Fruit fly (Drosophila melanogaster) whole organism, embryonic: ENCODE data around the gene Rab3-GAP.

Experiments
- Atf3 ChIP-seq: fragments of 200-800 bp; sonication (Bioruptor generic); optimal IDR thresholded peaks from 3 replicates; lab custom pipeline; 2016; ENCODE audit warnings: missing biosample characterization, missing genetic modification characterization
- BEAF-32 ChIP-seq: fragments of 200-800 bp; sonication (Bioruptor generic); optimal IDR thresholded peaks from 3 replicates; lab custom pipeline; 2017; ENCODE audit warnings: missing biosample characterization, missing genetic modification characterization, mild to moderate bottlenecking, moderate library complexity, missing genetic modification reagents
- Bteb2 ChIP-seq: fragments of 200-800 bp; sonication (Bioruptor generic); optimal IDR thresholded peaks from 2 replicates; lab custom pipeline; 2016; ENCODE audit warnings: missing biosample characterization, missing genetic modification characterization
- CG1024 ChIP-seq: fragments of 200-800 bp; sonication (Bioruptor generic); IDR thresholded peaks from 2 replicates; pipeline ENCODE4 v1.3.6; 2022; ENCODE audit warnings: missing biosample characterization, missing genetic modification characterization
- CG12659 ChIP-seq: fragments of 200-800 bp; sonication (Bioruptor generic); optimal IDR thresholded peaks from 3 replicates; lab custom pipeline; 2017; ENCODE audit warnings: mild to moderate bottlenecking, missing biosample characterization, missing genetic modification reagents, missing genetic modification characterization
- CG14014 ChIP-seq: fragments of 200-800 bp; sonication (Bioruptor generic); IDR thresholded peaks from 2 replicates; pipeline ENCODE4 v1.3.6; 2022; ENCODE audit warnings: missing biosample characterization, missing genetic modification characterization
- CG14050 ChIP-seq: fragments of 200-800 bp; sonication (Bioruptor generic); IDR thresholded peaks from 3 replicates; pipeline ENCODE4 v1.3.6; 2022; ENCODE audit warnings: missing biosample characterization, missing genetic modification characterization
- CG14667 ChIP-seq: fragments of 200-800 bp; sonication (Bioruptor generic); IDR thresholded peaks from 2 replicates; pipeline ENCODE4 v1.3.6; 2022; ENCODE audit warnings: missing biosample characterization, missing genetic modification characterization
- CG15479 ChIP-seq: fragments of 200-800 bp; sonication (Bioruptor generic); optimal IDR thresholded peaks from 3 replicates; lab custom pipeline; 2019; ENCODE audit warnings: missing biosample characterization, mild to moderate bottlenecking, missing genetic modification characterization, moderate library complexity
- CG16813 ChIP-seq: fragments of 200-800 bp; sonication (Bioruptor generic); IDR thresholded peaks from 3 replicates; pipeline ENCODE4 v1.3.6; 2022; ENCODE audit warnings: missing biosample characterization, missing genetic modification characterization; ENCODE audit not compliant: partially characterized antibody
- CG17612 ChIP-seq: fragments of 200-800 bp; sonication (Bioruptor generic); IDR thresholded peaks from 2 replicates; pipeline ENCODE4 v1.3.6; 2022; ENCODE audit warnings: missing biosample characterization, missing genetic modification characterization
- CG18599 ChIP-seq: fragments of 200-800 bp; sonication (Bioruptor generic); optimal IDR thresholded peaks from 3 replicates; lab custom pipeline; 2017; ENCODE audit warnings: missing biosample characterization, missing genetic modification characterization, mild to moderate bottlenecking, moderate library complexity, missing genetic modification reagents
- CG2116 ChIP-seq: fragments of 200-800 bp; sonication (Bioruptor generic); optimal IDR thresholded peaks from 3 replicates; lab custom pipeline; 2018; ENCODE audit warnings: missing biosample characterization, mild to moderate bottlenecking, missing genetic modification characterization
- CG2120 ChIP-seq: fragments of 200-800 bp; sonication (Bioruptor generic); optimal IDR thresholded peaks from 3 replicates; lab custom pipeline; 2016; ENCODE audit warnings: missing biosample characterization, missing genetic modification characterization
- CG43689 ChIP-seq: fragments of 200-800 bp; sonication (Bioruptor generic); IDR thresholded peaks from 2 replicates; pipeline ENCODE4 v1.3.6; 2022; ENCODE audit warnings: missing biosample characterization, missing genetic modification characterization
- CG4730 ChIP-seq: fragments of 200-800 bp; sonication (Bioruptor generic); IDR thresholded peaks from 2 replicates; pipeline ENCODE4 v1.3.6; 2022; ENCODE audit warnings: missing biosample characterization, missing genetic modification characterization
- CG5245 ChIP-seq: fragments of 200-800 bp; sonication (Bioruptor generic); optimal IDR thresholded peaks from 3 replicates; lab custom pipeline; 2016; ENCODE audit warnings: missing biosample characterization, missing genetic modification characterization
- CG6683 ChIP-seq: fragments of 200-800 bp; sonication (Bioruptor generic); optimal IDR thresholded peaks from 2 replicates; lab custom pipeline; 2017; ENCODE audit warnings: missing biosample characterization, mild to moderate bottlenecking, missing genetic modification characterization, missing genetic modification reagents
- CG7745 ChIP-seq: fragments of 200-800 bp; sonication (Bioruptor generic); optimal IDR thresholded peaks from 2 replicates; lab custom pipeline; 2018; ENCODE audit warnings: missing biosample characterization, mild to moderate bottlenecking, missing genetic modification characterization, moderate library complexity
- CG7839 ChIP-seq: fragments of 200-800 bp; sonication (Bioruptor generic); optimal IDR thresholded peaks from 3 replicates; lab custom pipeline; 2018; ENCODE audit warnings: missing biosample characterization, mild to moderate bottlenecking, missing genetic modification characterization, moderate library complexity
- CG7987 ChIP-seq: fragments of 200-800 bp; sonication (Bioruptor generic); optimal IDR thresholded peaks from 2 replicates; lab custom pipeline; 2018; ENCODE audit warnings: missing biosample characterization, mild to moderate bottlenecking, missing genetic modification characterization, moderate library complexity
- CoRest ChIP-seq: fragments of 200-800 bp; sonication (Bioruptor generic); optimal IDR thresholded peaks from 3 replicates; lab custom pipeline; 2018; ENCODE audit warnings: missing biosample characterization, mild to moderate bottlenecking, missing genetic modification characterization, moderate library complexity
- Gug ChIP-seq: fragments of 200-800 bp; sonication (Bioruptor generic); IDR thresholded peaks from 4 replicates; pipeline ENCODE4 v1.3.6; 2022; ENCODE audit warnings: missing biosample characterization, missing genetic modification characterization
- H15 ChIP-seq: fragments of 200-800 bp; sonication (Bioruptor generic); IDR thresholded peaks from 3 replicates; pipeline ENCODE4 v1.3.6; 2022; ENCODE audit warnings: missing biosample characterization, missing genetic modification characterization
- HmgZ ChIP-seq: fragments of 200-800 bp; sonication (Bioruptor generic); optimal IDR thresholded peaks from 2 replicates; lab custom pipeline; 2018; ENCODE audit warnings: missing biosample characterization, mild to moderate bottlenecking, missing genetic modification characterization
- Hmr ChIP-seq: fragments of 200-800 bp; sonication (Bioruptor generic); optimal IDR thresholded peaks from 3 replicates; lab custom pipeline; 2017; ENCODE audit warnings: mild to moderate bottlenecking, missing biosample characterization, missing genetic modification reagents, missing genetic modification characterization
- NC2α ChIP-seq: fragments of 200-800 bp; sonication (Bioruptor generic); optimal IDR thresholded peaks from 2 replicates; lab custom pipeline; 2016; ENCODE audit warnings: missing biosample characterization, missing genetic modification characterization
- Usf ChIP-seq: fragments of 200-800 bp; sonication (Bioruptor generic); optimal IDR thresholded peaks from 2 replicates; lab custom pipeline; 2017; ENCODE audit warnings: missing genotype, missing biosample characterization, missing genetic modification characterization
- dan ChIP-seq: fragments of 200-800 bp; sonication (Bioruptor generic); IDR thresholded peaks from 2 replicates; pipeline ENCODE4 v1.3.6; 2022; ENCODE audit warnings: missing biosample characterization, missing genetic modification characterization
- disco-r ChIP-seq: fragments of 200-800 bp; sonication (Bioruptor generic); optimal IDR thresholded peaks from 2 replicates; lab custom pipeline; 2016; ENCODE audit warnings: missing biosample characterization, missing genetic modification characterization
- emc ChIP-seq: fragments of 200-800 bp; sonication (Bioruptor generic); optimal IDR thresholded peaks from 2 replicates; lab custom pipeline; 2016; ENCODE audit warnings: missing biosample characterization, missing genetic modification characterization
- ems ChIP-seq: fragments of 200-800 bp; sonication (Bioruptor generic); optimal IDR thresholded peaks from 3 replicates; lab custom pipeline; 2016; ENCODE audit warnings: missing biosample characterization, missing genetic modification characterization
- fd102C ChIP-seq: fragments of 200-800 bp; sonication (Bioruptor generic); optimal IDR thresholded peaks from 2 replicates; lab custom pipeline; 2018; ENCODE audit warnings: missing biosample characterization, mild to moderate bottlenecking, missing genetic modification characterization, moderate library complexity
- gce ChIP-seq: fragments of 200-800 bp; sonication (Bioruptor generic); IDR thresholded peaks from 3 replicates; pipeline ENCODE4 v1.3.6; 2022; ENCODE audit warnings: missing biosample characterization, missing genetic modification characterization
- gem ChIP-seq: fragments of 200-800 bp; sonication (Bioruptor generic); optimal IDR thresholded peaks from 2 replicates; lab custom pipeline; 2019; ENCODE audit warnings: missing biosample characterization, mild to moderate bottlenecking, missing genetic modification characterization, moderate library complexity
- gfzf ChIP-seq: fragments of 200-800 bp; sonication (Bioruptor generic); optimal IDR thresholded peaks from 2 replicates; lab custom pipeline; 2016; ENCODE audit warnings: missing biosample characterization, mild to moderate bottlenecking, missing genetic modification characterization, moderate library complexity
- hb ChIP-seq: fragments of 200-800 bp; sonication (Bioruptor generic); IDR thresholded peaks from 3 replicates; pipeline ENCODE4 v1.3.6; 2022; ENCODE audit warnings: missing biosample characterization, missing genetic modification characterization; ENCODE audit not compliant: partially characterized antibody
- hbn ChIP-seq: fragments of 200-800 bp; sonication (Bioruptor generic); IDR thresholded peaks from 2 replicates; pipeline ENCODE4 v1.3.6; 2022; ENCODE audit warnings: missing biosample characterization, missing genetic modification characterization; ENCODE audit not compliant: partially characterized antibody
- her ChIP-seq: fragments of 200-800 bp; sonication (Bioruptor generic); optimal IDR thresholded peaks from 2 replicates; lab custom pipeline; 2016; ENCODE audit warnings: missing biosample characterization, missing genetic modification characterization
- insv ChIP-seq, 2 experiments: fragments of 200-800 bp; sonication (Bioruptor generic); optimal IDR thresholded peaks; 3 replicates each; lab custom pipeline; 2016 to 2018; ENCODE audit warnings: missing biosample characterization in 2 of 2, missing genetic modification characterization in 2 of 2
- oc ChIP-seq: fragments of 200-800 bp; sonication (Bioruptor generic); optimal IDR thresholded peaks from 2 replicates; lab custom pipeline; 2018; ENCODE audit warnings: missing biosample characterization, mild to moderate bottlenecking, missing genetic modification characterization, moderate library complexity
- odd ChIP-seq: fragments of 200-800 bp; sonication (Bioruptor generic); optimal IDR thresholded peaks from 2 replicates; lab custom pipeline; 2017; ENCODE audit warnings: missing biosample characterization, mild to moderate bottlenecking, missing genetic modification characterization
- otp ChIP-seq: fragments of 200-800 bp; sonication (Bioruptor generic); IDR thresholded peaks from 3 replicates; pipeline ENCODE4, ENCODE4 v1.3.6; 2022; ENCODE audit warnings: missing biosample characterization, missing genetic modification characterization
- peb ChIP-seq: fragments of 200-800 bp; sonication (Bioruptor generic); IDR thresholded peaks from 2 replicates; pipeline ENCODE4 v1.3.6; 2022; ENCODE audit warnings: missing biosample characterization, missing genetic modification characterization
- salm ChIP-seq: fragments of 200-800 bp; sonication (Bioruptor generic); optimal IDR thresholded peaks from 2 replicates; lab custom pipeline; 2018; ENCODE audit warnings: missing biosample characterization, mild to moderate bottlenecking, missing genetic modification characterization
- shn ChIP-seq: fragments of 200-800 bp; sonication (Bioruptor generic); optimal IDR thresholded peaks from 3 replicates; lab custom pipeline; 2016; ENCODE audit warnings: missing biosample characterization, missing genetic modification characterization
- sna ChIP-seq: fragments of 200-800 bp; sonication (Bioruptor generic); IDR thresholded peaks from 2 replicates; pipeline ENCODE4 v1.3.6; 2022; ENCODE audit warnings: missing biosample characterization, missing genetic modification characterization; ENCODE audit not compliant: partially characterized antibody
- sob ChIP-seq: fragments of 200-800 bp; sonication (Bioruptor generic); IDR thresholded peaks from 2 replicates; pipeline ENCODE4 v1.3.6; 2022; ENCODE audit warnings: missing biosample characterization, missing genetic modification characterization
- sr ChIP-seq: fragments of 200-800 bp; sonication (Bioruptor generic); IDR thresholded peaks from 3 replicates; pipeline ENCODE4 v1.3.6; 2022; ENCODE audit warnings: missing biosample characterization, missing genetic modification characterization
- twi ChIP-seq: fragments of 200-800 bp; optimal IDR thresholded peaks from 2 replicates; lab custom pipeline; 2019; ENCODE audit warnings: missing biosample characterization, mild to moderate bottlenecking, missing genetic modification characterization, moderate library complexity
- vfl ChIP-seq: fragments of 200-800 bp; sonication (Bioruptor generic); optimal IDR thresholded peaks from 2 replicates; lab custom pipeline; 2016; ENCODE audit warnings: missing biosample characterization, missing genetic modification characterization
- wek ChIP-seq: fragments of 200-800 bp; sonication (Bioruptor generic); optimal IDR thresholded peaks from 3 replicates; lab custom pipeline; 2018; ENCODE audit warnings: missing biosample characterization, mild to moderate bottlenecking, missing genetic modification characterization, moderate library complexity

The Rab3-GAP gene

dm6 chr2L:12040510-12040909, 22.5 kb downstream of the Rab3-GAP start, which contains the start of gene CG6766 (continued):
- TF ChIP-seq CG6683 (GFP tag; lab: Kevin White, UChicago) (no peak), hbn (GFP tag; lab: Robert Waterston, UW) (no peak), odd (GFP tag; lab: Kevin White, UChicago) (no peak), CG5245 (GFP tag; lab: Kevin White, UChicago) (no peak), gce (no peak), CG14667 (no peak), oc (no peak), BEAF-32 (GFP tag; lab: Kevin White, UChicago) (peak; percentile 52), CG16813 (no peak), dan (GFP tag; lab: Robert Waterston, UW) (no peak), CG17612 (GFP tag; lab: Robert Waterston, UW) (no peak), gfzf (GFP tag; lab: Kevin White, UChicago) (peak; percentile 27), sr (GFP tag; lab: Robert Waterston, UW) (no peak), Hmr (GFP tag; lab: Kevin White, UChicago) (no peak), CG43689 (GFP tag; lab: Robert Waterston, UW) (no peak), wek (no peak), hb (no peak), CG2116 (GFP tag; lab: Kevin White, UChicago) (peak; percentile 32), Usf (no peak), NC2α (GFP tag; lab: Kevin White, UChicago) (no peak), gem (tag; lab: Kevin White, UChicago) (no peak), otp (no peak), peb (GFP tag; lab: Robert Waterston, UW) (no peak), fd102C (GFP tag; lab: Kevin White, UChicago) (no peak), twi (peak; percentile 77), CG7745 (tag; lab: Kevin White, UChicago) (no peak), CG15479 (GFP tag; lab: Kevin White, UChicago) (no peak), salm (no peak), CG14050 (GFP tag; lab: Robert Waterston, UW) (no peak), H15 (no peak), CG18599 (GFP tag; lab: Kevin White, UChicago) (no peak), disco-r (GFP tag; lab: Kevin White, UChicago) (no peak), CoRest (tag; lab: Kevin White, UChicago) (no peak), ems (no peak), sob (GFP tag; lab: Robert Waterston, UW) (no peak), CG4730 (GFP tag; lab: Robert Waterston, UW) (no peak), her (GFP tag; lab: Kevin White, UChicago) (no peak), CG2120 (GFP tag; lab: Kevin White, UChicago) (peak; percentile 32), Gug (GFP tag; lab: Robert Waterston, UW) (no peak), CG12659 (GFP tag; lab: Kevin White, UChicago) (peak; percentile 31), HmgZ (tag; lab: Kevin White, UChicago) (peak; percentile 64), insv (GFP tag; optimal IDR thresholded peaks at IDR 0.05; lab: Kevin White, UChicago) (no peak), sna (GFP tag; lab: Robert Waterston, UW) (no peak), CG7987 (GFP tag; lab: Kevin White, UChicago) (no peak), CG7839 (tag; lab: Kevin White, UChicago) (no peak), shn (no peak), Bteb2 (no peak), vfl (GFP tag; lab: Kevin White, UChicago) (no peak), emc (GFP tag; lab: Kevin White, UChicago) (no peak), CG1024 (GFP tag; lab: Robert Waterston, UW) (no peak), Atf3 (GFP tag; lab: Kevin White, UChicago) (no peak), CG14014 (GFP tag; lab: Robert Waterston, UW) (no peak)
